Worm (Caenorhabditis elegans): Measurements from ENCODE around the gene dao-2.

DNA sequence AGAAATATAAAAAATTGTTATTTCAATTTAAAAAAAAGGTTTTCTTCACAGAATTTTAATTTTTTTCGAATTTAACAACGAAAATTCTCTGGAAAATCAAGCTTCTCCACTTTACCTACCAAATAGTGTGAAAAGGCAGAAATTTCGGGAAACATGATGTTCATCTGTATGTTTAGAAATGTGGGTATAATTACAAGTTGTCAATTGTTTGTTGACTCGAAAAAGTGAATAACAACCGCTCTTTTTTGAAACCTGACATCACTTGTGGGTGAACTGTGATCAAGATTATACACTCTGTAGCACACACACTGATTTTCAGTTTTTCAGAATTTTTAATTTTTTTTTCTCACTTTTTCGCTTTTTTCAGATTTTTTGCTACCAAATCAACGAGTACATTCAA lies 37.1 kb downstream of the dao-2 start:
- TF ChIP-seq ztf-1 (GFP tag; conservative IDR thresholded peaks at IDR 0.05) = no peak
- no peak for TF ChIP-seq ZK546.5 (tag; optimal IDR thresholded peaks at IDR 0.05)
- TF ChIP-seq sma-9 (GFP tag; optimal IDR thresholded peaks at IDR 0.05) = no peak
- no peak for TF ChIP-seq sma-9 (tag; optimal IDR thresholded peaks at IDR 0.05)
- no peak for TF ChIP-seq nhr-11 (tag; optimal IDR thresholded peaks at IDR 0.05)
- no peak for TF ChIP-seq mdl-1 (tag; optimal IDR thresholded peaks at IDR 0.05)
- TF ChIP-seq nhr-12 (tag; optimal IDR thresholded peaks at IDR 0.05) = no peak
- TF ChIP-seq lin-13 (GFP tag; optimal IDR thresholded peaks at IDR 0.05) = no peak
- no peak for TF ChIP-seq R02D3.7 (tag; optimal IDR thresholded peaks at IDR 0.05)
- no peak for TF ChIP-seq ama-1 (optimal IDR thresholded peaks at IDR 0.05)
- no peak for TF ChIP-seq zag-1 (tag; optimal IDR thresholded peaks at IDR 0.05)
